Worm (Caenorhabditis elegans): ENCODE results near the gene dod-3.

dod-3 gene

ce11 chrV:2730784-2731480 lies at the start of gene dod-3:
TSS of gene dod-3 (minus strand) at chrV:2731098.
- TF ChIP-seq lim-7 (GFP tag; IDR thresholded peaks at IDR 0.05), result no peak
- peak; percentile 74 for TF ChIP-seq ama-1 (optimal IDR thresholded peaks at IDR 0.05)
- no peak for TF ChIP-seq tag-97 (GFP tag; IDR thresholded peaks at IDR 0.05)
- TF ChIP-seq hif-1 (tag; optimal IDR thresholded peaks at IDR 0.05), result peak in 1 of 2 experiments; percentile 89
- no peak for TF ChIP-seq ZK546.5 (tag; optimal IDR thresholded peaks at IDR 0.05)
- TF ChIP-seq nhr-48 (tag; optimal IDR thresholded peaks at IDR 0.05), result peak; percentile 46
- TF ChIP-seq Y105C5A.15 (GFP tag; IDR thresholded peaks at IDR 0.05), result no peak
- peak; percentile 78 for TF ChIP-seq lin-1 (GFP tag; IDR thresholded peaks at IDR 0.05)
- TF ChIP-seq dve-1 (tag; optimal IDR thresholded peaks at IDR 0.05; ENCODE audit: insufficient read depth), result peak; percentile 59
- TF ChIP-seq sdz-12 (GFP tag; optimal IDR thresholded peaks at IDR 0.05), result no peak
- no peak for TF ChIP-seq mep-1 (tag; optimal IDR thresholded peaks at IDR 0.05)
- TF ChIP-seq mdt-29 (GFP tag; IDR thresholded peaks at IDR 0.05), result no peak
- TF ChIP-seq F37D6.2 (tag; optimal IDR thresholded peaks at IDR 0.05), result no peak
- no peak for TF ChIP-seq daf-19 (GFP tag; conservative IDR thresholded peaks at IDR 0.05)
- no peak for TF ChIP-seq saeg-2 (GFP tag; IDR thresholded peaks at IDR 0.05)
- TF ChIP-seq snpc-4 (tag; optimal IDR thresholded peaks at IDR 0.05), result no peak
- TF ChIP-seq unc-62 (GFP tag; optimal IDR thresholded peaks at IDR 0.05 in 1 of 2), result no peak
- TF ChIP-seq unc-62 (tag; optimal IDR thresholded peaks at IDR 0.05), result no peak
- TF ChIP-seq dmd-6 (GFP tag; IDR thresholded peaks at IDR 0.05), result peak; percentile 89
- peak in 1 of 2 experiments; percentile 48 for TF ChIP-seq daf-16 (GFP tag; optimal IDR thresholded peaks at IDR 0.05)
- peak; percentile 92 for TF ChIP-seq daf-16 (tag; optimal IDR thresholded peaks at IDR 0.05)
- TF ChIP-seq F49E8.2 (tag; optimal IDR thresholded peaks at IDR 0.05; ENCODE audit: borderline replicate concordance), result no peak
- no peak for TF ChIP-seq nhr-76 (tag; optimal IDR thresholded peaks at IDR 0.05)
- TF ChIP-seq attf-4 (tag; optimal IDR thresholded peaks at IDR 0.05), result no peak
- TF ChIP-seq nhr-77 (tag; optimal IDR thresholded peaks at IDR 0.05), result peak; percentile 32
- TF ChIP-seq F26F4.8 (GFP tag; conservative IDR thresholded peaks at IDR 0.05), result no peak
- TF ChIP-seq nhr-10 (tag; optimal IDR thresholded peaks at IDR 0.05), result peak; percentile 2
- TF ChIP-seq php-3 (GFP tag; IDR thresholded peaks at IDR 0.05), result peak; percentile 21; the same call in 1 of the 2 replicates
- TF ChIP-seq hmg-1.1 (GFP tag; IDR thresholded peaks at IDR 0.05), result no peak
- TF ChIP-seq tra-1 (GFP tag; IDR thresholded peaks at IDR 0.05), result no peak
- TF ChIP-seq hlh-11 (tag; optimal IDR thresholded peaks at IDR 0.05), result peak; percentile 92
- no peak for TF ChIP-seq set-16 (GFP tag; IDR thresholded peaks at IDR 0.05)
- TF ChIP-seq ceh-62 (tag; optimal IDR thresholded peaks at IDR 0.05), result no peak

ce11 chrV:2778458-2778857 lies 47.6 kb upstream of the dod-3 start:
- TF ChIP-seq set-16 (GFP tag; IDR thresholded peaks at IDR 0.05), result peak; percentile 80

- TF ChIP-seq set-16 (GFP tag; IDR thresholded peaks at IDR 0.05) (peak; percentile 60), egl-43 (GFP tag; IDR thresholded peaks at IDR 0.05) (0 out of 2 replicates have a peak, but pooled peaks have one; percentile 12)
These were observed 46.5 kb upstream of the dod-3 start for ce11 chrV:2777395-2777794.

DNA sequence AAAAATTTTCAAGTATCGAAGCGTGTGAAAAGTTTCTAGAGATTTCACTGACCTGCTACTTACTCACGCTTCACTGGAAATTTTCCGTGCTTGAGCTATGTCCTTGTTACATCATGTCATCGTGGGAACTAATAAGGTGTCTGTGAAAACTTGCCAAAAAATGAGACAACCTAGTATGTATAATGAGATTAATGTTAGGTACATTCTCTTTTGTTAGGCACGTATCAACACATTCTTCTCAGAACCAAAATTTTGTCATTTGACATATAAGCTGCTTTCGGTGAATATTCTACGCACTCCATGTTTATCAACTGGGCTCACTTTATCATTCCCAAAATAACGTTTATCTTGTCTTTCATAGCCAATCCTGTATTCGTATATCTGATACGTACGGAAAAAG lies 43.1 kb upstream of the dod-3 start, which contains the start of gene srj-18:
Gene srj-18, plus strand, starts transcription at position 301 of the 400 bp plus-strand sequence.
- TF ChIP-seq nhr-42 (GFP tag; IDR thresholded peaks at IDR 0.05) (no peak), T20F7.1 (GFP tag; optimal IDR thresholded peaks at IDR 0.05) (no peak), nhr-76 (tag; optimal IDR thresholded peaks at IDR 0.05) (no peak)
